Fruit fly (Drosophila melanogaster): ENCODE data around the gene CG17549.

The CG17549 gene

dm6 chr2L:19424307-19424902 lies 34.5 kb upstream of the CG17549 start:
- TF ChIP-seq Sox15 (GFP tag; optimal IDR thresholded peaks at IDR 0.05): no peak
- 0 out of 3 replicates have a peak, but pooled peaks have one; percentile 26 for TF ChIP-seq CG6163 (GFP tag; IDR thresholded peaks at IDR 0.05)
- peak in 1 of 2 experiments; percentile 88 for TF ChIP-seq ss (GFP tag; optimal IDR thresholded peaks at IDR 0.05)
- no peak for TF ChIP-seq Sox102F (GFP tag; optimal IDR thresholded peaks at IDR 0.05)
- TF ChIP-seq dsx (GFP tag; optimal IDR thresholded peaks at IDR 0.05; ENCODE audit: poor library complexity, severe bottlenecking): peak; percentile 17
- TF ChIP-seq Hr4 (GFP tag; optimal IDR thresholded peaks at IDR 0.05): peak; percentile 3
- no peak for TF ChIP-seq CG1621 (tag; optimal IDR thresholded peaks at IDR 0.05)
- TF ChIP-seq topi (GFP tag; optimal IDR thresholded peaks at IDR 0.05): peak; percentile 1
- peak; percentile 32 for TF ChIP-seq svp (GFP tag)
- peak; percentile 77 for TF ChIP-seq Eip78C (GFP tag)
- no peak for TF ChIP-seq lz (GFP tag; optimal IDR thresholded peaks at IDR 0.05)
- peak; percentile 28; the same call in 1 of the 2 replicates for TF ChIP-seq Gug (GFP tag; IDR thresholded peaks at IDR 0.05)
- TF ChIP-seq CG4318 (GFP tag; optimal IDR thresholded peaks at IDR 0.05): peak; percentile 5
- peak; percentile 57; the same call in 2 of the 3 replicates for TF ChIP-seq eg (GFP tag; IDR thresholded peaks at IDR 0.05)

- peak; percentile 97 for TF ChIP-seq OdsH (GFP tag; optimal IDR thresholded peaks at IDR 0.05)
- peak; percentile 95 for TF ChIP-seq CG16779 (tag; optimal IDR thresholded peaks at IDR 0.05)
- peak; percentile 90 for TF ChIP-seq CG6854 (GFP tag; optimal IDR thresholded peaks at IDR 0.05)
- peak; percentile 94 for TF ChIP-seq Met (GFP tag; optimal IDR thresholded peaks at IDR 0.05)
- peak; percentile 93 for TF ChIP-seq spab (GFP tag; optimal IDR thresholded peaks at IDR 0.05)
- peak; percentile 95 for TF ChIP-seq CG6792 (GFP tag; optimal IDR thresholded peaks at IDR 0.05)
- TF ChIP-seq CG11902 (GFP tag; optimal IDR thresholded peaks at IDR 0.05): peak; percentile 84
- TF ChIP-seq Sox102F (GFP tag; optimal IDR thresholded peaks at IDR 0.05): peak; percentile 92
- peak; percentile 99 for TF ChIP-seq CG15336 (GFP tag; IDR thresholded peaks at IDR 0.05)
- TF ChIP-seq Ets21C (GFP tag; optimal IDR thresholded peaks at IDR 0.05): peak; percentile 86
- peak; percentile 99 for TF ChIP-seq CG6276 (GFP tag; optimal IDR thresholded peaks at IDR 0.05)
- TF ChIP-seq CG34406 (GFP tag; optimal IDR thresholded peaks at IDR 0.05): peak; percentile 95
- TF ChIP-seq CG31627 (GFP tag; optimal IDR thresholded peaks at IDR 0.05): peak; percentile 93
- peak; percentile 88 for TF ChIP-seq Ets96B (tag; optimal IDR thresholded peaks at IDR 0.05)
- peak; percentile 96 for TF ChIP-seq pdm3 (GFP tag; optimal IDR thresholded peaks at IDR 0.05)
- peak; percentile 99 for TF ChIP-seq CG32006 (GFP tag; optimal IDR thresholded peaks at IDR 0.05)
- TF ChIP-seq fd59A (GFP tag; optimal IDR thresholded peaks at IDR 0.05): peak; percentile 92
- peak; percentile 86 for TF ChIP-seq Blimp-1 (GFP tag; optimal IDR thresholded peaks at IDR 0.05)
- TF ChIP-seq CG7368 (GFP tag; optimal IDR thresholded peaks at IDR 0.05): peak; percentile 93
- peak; percentile 77 for TF ChIP-seq CG9139 (GFP tag; optimal IDR thresholded peaks at IDR 0.05)
- TF ChIP-seq fkh (GFP tag; optimal IDR thresholded peaks at IDR 0.05): peak; percentile 95
- TF ChIP-seq svp (GFP tag): peak; percentile 95
- TF ChIP-seq ss (GFP tag; optimal IDR thresholded peaks at IDR 0.05): peak; percentile 89 to 90
- TF ChIP-seq CG4318 (GFP tag; optimal IDR thresholded peaks at IDR 0.05): peak; percentile 97
- peak; percentile 94 for TF ChIP-seq CG6808 (GFP tag; optimal IDR thresholded peaks at IDR 0.05)
- TF ChIP-seq CG10631 (GFP tag; optimal IDR thresholded peaks at IDR 0.05): peak; percentile 98
- TF ChIP-seq achi (GFP tag; optimal IDR thresholded peaks at IDR 0.05): peak; percentile 96
- peak; percentile 94 for TF ChIP-seq Smox (GFP tag; optimal IDR thresholded peaks at IDR 0.05)
- TF ChIP-seq topi (GFP tag; optimal IDR thresholded peaks at IDR 0.05): peak; percentile 95
- peak; percentile 97 for TF ChIP-seq esn (GFP tag; optimal IDR thresholded peaks at IDR 0.05)
- peak; percentile 96 for TF ChIP-seq CG3919 (GFP tag; optimal IDR thresholded peaks at IDR 0.05)
- peak; percentile 94 for TF ChIP-seq dac (GFP tag; optimal IDR thresholded peaks at IDR 0.05)
- peak; percentile 97 for TF ChIP-seq CG11294 (GFP tag; IDR thresholded peaks at IDR 0.05)
- peak; percentile 89 for TF ChIP-seq vri (GFP tag; optimal IDR thresholded peaks at IDR 0.05)
- peak; percentile 92 for TF ChIP-seq CG10669 (GFP tag; optimal IDR thresholded peaks at IDR 0.05)
- TF ChIP-seq CG1621 (tag; optimal IDR thresholded peaks at IDR 0.05): peak; percentile 89
- peak; percentile 96 for TF ChIP-seq Eip75B (GFP tag; optimal IDR thresholded peaks at IDR 0.05)
- TF ChIP-seq Sox14 (GFP tag; optimal IDR thresholded peaks at IDR 0.05): peak; percentile 96
- TF ChIP-seq Hr39 (GFP tag; optimal IDR thresholded peaks at IDR 0.05): peak; percentile 91
- TF ChIP-seq dsx (GFP tag; optimal IDR thresholded peaks at IDR 0.05; ENCODE audit: poor library complexity, severe bottlenecking): peak; percentile 91
These were observed 33.7 kb upstream of the CG17549 start, which contains the start of the genes Alp12 and CG13085 for dm6 chr2L:19423467-19424122. TSS of gene Alp12 (plus strand) at chr2L:19424050. TSS of gene CG13085 (plus strand) at chr2L:19424050.
